Worm (Caenorhabditis elegans): ENCODE data around the gene osm-12.

DNA sequence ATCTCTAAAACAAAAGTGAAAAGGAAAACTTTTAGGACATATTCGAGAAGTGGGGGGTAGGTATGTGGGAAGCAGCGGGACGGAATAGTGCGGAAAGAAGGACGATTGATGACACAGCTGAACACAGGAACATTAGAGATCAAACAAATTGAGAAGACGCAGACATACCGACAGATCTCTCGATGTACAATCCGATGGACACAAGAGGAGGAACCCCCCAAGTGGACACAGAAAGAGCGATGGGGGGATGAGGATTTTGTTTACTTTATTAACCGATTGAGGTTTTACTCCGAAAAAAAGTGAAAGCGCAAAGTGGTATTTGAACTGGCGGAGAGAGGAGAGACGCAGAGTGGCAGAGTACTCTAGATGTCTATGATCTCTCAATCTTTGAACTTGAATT lies 24.2 kb downstream of the osm-12 start:
- TF ChIP-seq unc-30 (tag; optimal IDR thresholded peaks at IDR 0.05) (no peak), nhr-12 (tag; optimal IDR thresholded peaks at IDR 0.05) (no peak), ama-1 (optimal IDR thresholded peaks at IDR 0.05) (no peak), aly-2 (tag; optimal IDR thresholded peaks at IDR 0.05) (no peak), jun-1 (tag; optimal IDR thresholded peaks at IDR 0.05) (no peak), fos-1 (tag; optimal IDR thresholded peaks at IDR 0.05) (no peak), zag-1 (tag; optimal IDR thresholded peaks at IDR 0.05) (no peak), lin-13 (GFP tag; optimal IDR thresholded peaks at IDR 0.05) (no peak), ceh-82 (tag; optimal IDR thresholded peaks at IDR 0.05) (no peak), C34B4.2 (tag; optimal IDR thresholded peaks at IDR 0.05) (no peak), swsn-7 (tag; optimal IDR thresholded peaks at IDR 0.05) (peak; percentile 15)
